Fruit fly (Drosophila melanogaster) whole organism: Measurements from ENCODE around the gene mge.

Experiments used
- CG8478 ChIP-seq: fragments of >200 bp; optimal IDR thresholded peaks from 2 replicates; lab custom pipeline; 2018; ENCODE audit warnings: inconsistent platforms
- EcR ChIP-seq, 2 experiments: fragments of >200 bp; optimal IDR thresholded peaks; 2 replicates each; lab custom pipeline; 2017; ENCODE audit warnings: missing biosample characterization in 2 of 2, missing genetic modification characterization in 2 of 2, missing genetic modification reagents in 2 of 2

DNA sequence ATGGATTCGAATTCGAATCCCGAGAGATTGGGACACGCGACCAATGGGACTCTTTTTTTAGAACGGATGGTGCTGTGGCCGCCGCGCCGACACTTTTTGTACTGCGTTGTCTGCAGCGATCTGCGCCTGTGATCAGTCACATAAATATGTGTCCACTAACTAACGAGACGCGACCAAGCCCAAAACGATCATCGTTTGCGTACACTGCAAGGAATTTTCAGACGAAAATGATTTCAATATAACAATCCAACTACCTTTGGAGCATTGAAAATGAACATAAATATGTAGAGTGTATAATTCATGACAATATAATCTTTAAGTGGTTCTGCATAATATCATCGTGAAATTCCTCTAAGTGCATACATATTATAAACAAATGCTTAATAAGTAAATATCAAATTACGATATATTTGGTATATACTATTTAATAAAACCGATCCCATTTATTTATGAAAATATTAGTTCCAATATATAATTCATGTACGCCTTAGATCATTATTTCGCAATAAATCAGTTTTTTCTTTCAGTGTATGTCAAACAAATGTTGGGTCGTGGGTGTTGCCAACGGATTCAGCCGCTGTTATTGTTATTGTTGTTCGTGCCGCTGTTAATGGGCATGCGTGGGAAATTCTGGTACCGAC, 26.0 kb upstream of the mge start, which contains the start of gene Eip63F-1:
- TF ChIP-seq EcR (GFP tag; optimal IDR thresholded peaks at IDR 0.05; lab: Kevin White, UChicago) (no peak), CG8478 (lab: Kevin White, UChicago) (no peak)
